Worm (Caenorhabditis elegans) whole organism, midembryonic: ENCODE results near the gene R07E4.5.

Experiments used
- T22C8.4 ChIP-seq: fragments of 200-800 bp; sonication (Bioruptor generic); IDR thresholded peaks from 2 replicates; pipeline ENCODE4 v1.3.6; 2022; ENCODE audit warnings: missing genetic modification characterization, missing compliant biosample characterization
- cog-1 ChIP-seq: sonication (generic microtip); optimal IDR thresholded peaks from 2 replicates; lab custom pipeline; 2016; ENCODE audit warnings: missing genetic modification characterization, missing compliant biosample characterization
- flt-1 ChIP-seq: fragments of 200-800 bp; sonication (Bioruptor generic); IDR thresholded peaks from 2 replicates; pipeline ENCODE4 v1.3.6; 2022; ENCODE audit warnings: missing genetic modification characterization, missing compliant biosample characterization
- klf-2 ChIP-seq: fragments of 200-800 bp; sonication (Bioruptor generic); conservative IDR thresholded peaks from 2 replicates; pipeline ENCODE4 v1.3.6; 2022; ENCODE audit warnings: missing genetic modification reagents, missing genetic modification characterization, missing compliant biosample characterization
- med-1 ChIP-seq: sonication (generic microtip); optimal IDR thresholded peaks from 2 replicates; lab custom pipeline; 2017; ENCODE audit warnings: missing genetic modification characterization, mild to moderate bottlenecking, missing compliant biosample characterization, antibody characterized with exemption, missing genetic modification reagents; ENCODE audit not compliant: insufficient read depth
- tab-1 ChIP-seq: fragments of 200-800 bp; sonication (Bioruptor generic); IDR thresholded peaks from 2 replicates; pipeline ENCODE4 v1.3.6; 2022; ENCODE audit warnings: missing genetic modification characterization, missing compliant biosample characterization
- ztf-23 ChIP-seq: fragments of 200-800 bp; sonication (Bioruptor generic); IDR thresholded peaks from 2 replicates; pipeline ENCODE4 v1.3.6; 2022; ENCODE audit warnings: missing genetic modification reagents, missing genetic modification characterization, missing compliant biosample characterization

DNA sequence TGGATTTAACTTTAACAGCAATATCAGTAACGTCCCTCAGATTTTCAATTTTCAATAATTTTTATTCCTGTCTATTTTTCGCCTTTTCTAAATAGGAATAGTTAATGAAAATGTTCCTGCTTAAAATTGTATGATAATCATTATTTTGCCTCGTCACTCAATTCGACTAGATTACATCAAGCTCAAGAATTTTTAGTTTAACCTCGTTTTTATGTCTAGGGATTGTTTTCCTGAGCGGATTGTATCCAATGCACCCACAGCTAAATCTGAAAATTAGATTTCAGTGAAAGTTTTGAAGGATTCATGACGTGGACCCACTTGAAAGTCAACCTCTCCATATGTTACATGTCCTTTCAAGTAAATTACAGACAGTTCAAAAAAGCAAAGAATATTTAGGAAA lies 29.3 kb downstream of the R07E4.5 start:
- TF ChIP-seq tab-1, result no peak
- no peak for TF ChIP-seq ztf-23 (GFP tag; lab: Robert Waterston, UW)
- TF ChIP-seq flt-1 (GFP tag; lab: Robert Waterston, UW), result no peak
- TF ChIP-seq T22C8.4 (GFP tag; lab: Robert Waterston, UW), result no peak
- no peak for TF ChIP-seq med-1 (GFP tag; lab: Kevin White, UChicago)
- no peak for TF ChIP-seq klf-2 (GFP tag; lab: Robert Waterston, UW)
- TF ChIP-seq cog-1 (tag; lab: Kevin White, UChicago), result no peak
